Worm (Caenorhabditis elegans) whole organism, L1 larva: ENCODE measurements around the gene K08D12.4.

Source experiments
- ama-1 ChIP-seq: fragments of 150-350 bp; optimal IDR thresholded peaks from 2 replicates; lab custom pipeline; 2014
- blmp-1 ChIP-seq: fragments of 150-350 bp; optimal IDR thresholded peaks from 2 replicates; lab custom pipeline; 2014; ENCODE audit warnings: missing biosample characterization, missing genetic modification characterization
- fkh-8 ChIP-seq: sonication (generic microtip); optimal IDR thresholded peaks from 2 replicates; lab custom pipeline; 2016; ENCODE audit warnings: mild to moderate bottlenecking, missing genetic modification characterization, missing compliant biosample characterization
- isw-1 ChIP-seq: fragments of 200-800 bp; sonication (Bioruptor generic); IDR thresholded peaks from 2 replicates; pipeline ENCODE4 v1.3.6; 2022; ENCODE audit warnings: missing genetic modification characterization, missing compliant biosample characterization
- lin-13 ChIP-seq: fragments of 150-350 bp; optimal IDR thresholded peaks from 2 replicates; lab custom pipeline; 2014; ENCODE audit warnings: missing biosample characterization, missing genetic modification reagents, missing genetic modification characterization
- nhr-20 ChIP-seq: sonication (generic microtip); optimal IDR thresholded peaks from 2 replicates; lab custom pipeline; 2016; ENCODE audit warnings: mild to moderate bottlenecking, missing genetic modification characterization, missing compliant biosample characterization
- nhr-237 ChIP-seq: fragments of 150-350 bp; optimal IDR thresholded peaks from 2 replicates; lab custom pipeline; 2014; ENCODE audit warnings: missing biosample characterization, missing genetic modification characterization
- nhr-76 ChIP-seq: sonication (generic microtip); optimal IDR thresholded peaks from 2 replicates; lab custom pipeline; 2017; ENCODE audit warnings: missing biosample characterization, missing genetic modification characterization
- tbx-2 ChIP-seq: sonication (generic microtip); optimal IDR thresholded peaks from 2 replicates; lab custom pipeline; 2016; ENCODE audit warnings: missing genetic modification characterization, missing compliant biosample characterization
- unc-62 ChIP-seq: fragments of 150-350 bp; optimal IDR thresholded peaks from 2 replicates; lab custom pipeline; 2014; ENCODE audit warnings: missing biosample characterization, missing genetic modification reagents, missing genetic modification characterization

ce11 chrIV:1725888-1726287, 18.8 kb downstream of the K08D12.4 start, which contains the start of gene K08D12.8:
- no peak for TF ChIP-seq tbx-2 (tag; lab: Kevin White, UChicago)
- no peak for TF ChIP-seq isw-1
- TF ChIP-seq unc-62 (GFP tag; lab: Kevin White, UChicago) = no peak
- TF ChIP-seq nhr-237 = no peak
- TF ChIP-seq nhr-76 (tag; lab: Kevin White, UChicago) = no peak
- no peak for TF ChIP-seq blmp-1 (tag; lab: Kevin White, UChicago)
- TF ChIP-seq fkh-8 (tag; lab: Kevin White, UChicago) = no peak
- TF ChIP-seq lin-13 (GFP tag; lab: Kevin White, UChicago) = no peak
- no peak for TF ChIP-seq nhr-20 (tag; lab: Kevin White, UChicago)
- no peak for TF ChIP-seq ama-1 (lab: Kevin White, UChicago)
